Worm (Caenorhabditis elegans) whole organism, midembryonic: ENCODE results near the gene set-6.

Experiments used
- T22C8.4 ChIP-seq: fragments of 200-800 bp; sonication (Bioruptor generic); IDR thresholded peaks from 2 replicates; pipeline ENCODE4 v1.3.6; 2022; ENCODE audit warnings: missing genetic modification characterization, missing compliant biosample characterization
- cog-1 ChIP-seq: sonication (generic microtip); optimal IDR thresholded peaks from 2 replicates; lab custom pipeline; 2016; ENCODE audit warnings: missing genetic modification characterization, missing compliant biosample characterization
- flt-1 ChIP-seq: fragments of 200-800 bp; sonication (Bioruptor generic); IDR thresholded peaks from 2 replicates; pipeline ENCODE4 v1.3.6; 2022; ENCODE audit warnings: missing genetic modification characterization, missing compliant biosample characterization
- tab-1 ChIP-seq: fragments of 200-800 bp; sonication (Bioruptor generic); IDR thresholded peaks from 2 replicates; pipeline ENCODE4 v1.3.6; 2022; ENCODE audit warnings: missing genetic modification characterization, missing compliant biosample characterization

DNA sequence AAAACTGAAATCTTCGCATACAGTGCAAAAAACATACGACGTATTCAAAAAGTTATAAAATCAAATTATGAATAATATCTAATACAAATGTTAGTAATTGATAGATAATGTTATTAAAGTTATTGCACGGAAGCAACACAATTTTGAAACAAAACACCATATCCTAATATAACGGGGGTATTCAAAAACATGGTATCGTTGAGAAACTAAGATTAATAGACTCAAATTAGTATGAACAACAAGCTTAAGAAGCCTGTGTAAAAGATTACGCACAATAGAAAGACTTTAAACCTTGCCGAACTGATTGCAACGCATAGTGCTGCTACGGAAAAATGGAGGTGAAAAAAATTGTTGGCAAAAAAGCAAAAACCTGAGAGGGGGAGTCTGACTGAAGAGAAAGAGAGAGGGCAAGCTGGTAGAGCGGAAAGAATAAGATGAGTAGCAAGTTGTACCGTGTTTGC is 31.1 kb upstream of the set-6 start, which contains the start of gene sma-5:
- no peak for TF ChIP-seq tab-1 (GFP tag; lab: Robert Waterston, UW)
- TF ChIP-seq T22C8.4, result no peak
- TF ChIP-seq flt-1 (GFP tag; lab: Robert Waterston, UW), result no peak
- no peak for TF ChIP-seq cog-1 (tag; lab: Kevin White, UChicago)
